Fruit fly (Drosophila melanogaster) whole organism, embryonic: Measurements from ENCODE around the gene COX7AL.

Experiments used
- CG10321 ChIP-seq: fragments of 200-800 bp; sonication (Bioruptor generic); IDR thresholded peaks from 2 replicates; pipeline ENCODE4 v1.3.6; 2022; ENCODE audit warnings: missing biosample characterization, missing genetic modification characterization
- CG10462 ChIP-seq: fragments of 200-800 bp; sonication (Bioruptor generic); optimal IDR thresholded peaks from 2 replicates; lab custom pipeline; 2016; ENCODE audit warnings: missing biosample characterization, missing genetic modification characterization
- CG11560 ChIP-seq: fragments of 200-800 bp; sonication (Bioruptor generic); IDR thresholded peaks from 3 replicates; pipeline ENCODE4 v1.3.6; 2022; ENCODE audit warnings: missing biosample characterization, missing genetic modification characterization
- CG12744 ChIP-seq: fragments of 200-800 bp; sonication (Bioruptor generic); optimal IDR thresholded peaks from 2 replicates; lab custom pipeline; 2016; ENCODE audit warnings: missing biosample characterization, missing genetic modification characterization
- CG13123 ChIP-seq: fragments of 200-800 bp; sonication (Bioruptor generic); optimal IDR thresholded peaks from 2 replicates; lab custom pipeline; 2016; ENCODE audit warnings: missing biosample characterization, missing genetic modification characterization
- CG15011 ChIP-seq: fragments of 200-800 bp; sonication (Bioruptor generic); optimal IDR thresholded peaks from 3 replicates; lab custom pipeline; 2018; ENCODE audit warnings: missing biosample characterization, mild to moderate bottlenecking, missing genetic modification characterization
- CG18262 ChIP-seq: fragments of 200-800 bp; optimal IDR thresholded peaks from 3 replicates; lab custom pipeline; 2019; ENCODE audit warnings: missing biosample characterization, mild to moderate bottlenecking, missing genetic modification characterization, moderate library complexity
- CG2120 ChIP-seq: fragments of 200-800 bp; sonication (Bioruptor generic); optimal IDR thresholded peaks from 3 replicates; lab custom pipeline; 2016; ENCODE audit warnings: missing biosample characterization, missing genetic modification characterization
- CG2202 ChIP-seq: fragments of 200-800 bp; sonication (Bioruptor generic); optimal IDR thresholded peaks from 2 replicates; lab custom pipeline; 2018; ENCODE audit warnings: missing biosample characterization, mild to moderate bottlenecking, missing genetic modification characterization
- CG2678 ChIP-seq: fragments of 200-800 bp; sonication (Bioruptor generic); optimal IDR thresholded peaks from 3 replicates; lab custom pipeline; 2019; ENCODE audit warnings: missing biosample characterization, mild to moderate bottlenecking, missing genetic modification characterization, moderate library complexity
- CG30020 ChIP-seq: fragments of 200-800 bp; optimal IDR thresholded peaks from 2 replicates; lab custom pipeline; 2019; ENCODE audit warnings: missing biosample characterization, mild to moderate bottlenecking, missing genetic modification characterization, moderate library complexity
- CG31441 ChIP-seq: fragments of 200-800 bp; sonication (Bioruptor generic); IDR thresholded peaks from 2 replicates; pipeline ENCODE4 v1.3.6; 2022; ENCODE audit warnings: missing biosample characterization, missing genetic modification characterization
- CG32532 ChIP-seq: fragments of 200-800 bp; sonication (Bioruptor generic); IDR thresholded peaks from 2 replicates; pipeline ENCODE4 v1.3.6; 2022; ENCODE audit warnings: missing biosample characterization, missing genetic modification characterization
- CG3281 ChIP-seq: fragments of 200-800 bp; sonication (Bioruptor generic); optimal IDR thresholded peaks from 3 replicates; lab custom pipeline; 2017; ENCODE audit warnings: missing biosample characterization, mild to moderate bottlenecking, missing genetic modification characterization
- CG3407 ChIP-seq: fragments of 200-800 bp; sonication (Bioruptor generic); optimal IDR thresholded peaks from 2 replicates; lab custom pipeline; 2018; ENCODE audit warnings: missing biosample characterization, mild to moderate bottlenecking, missing genetic modification characterization
- CG3847 ChIP-seq: fragments of 200-800 bp; sonication (Bioruptor generic); IDR thresholded peaks from 2 replicates; pipeline ENCODE4 v1.3.6; 2022; ENCODE audit warnings: missing biosample characterization, missing genetic modification characterization
- CG3995 ChIP-seq: fragments of 200-800 bp; sonication (Bioruptor generic); optimal IDR thresholded peaks from 3 replicates; lab custom pipeline; 2016; ENCODE audit warnings: missing biosample characterization, missing genetic modification characterization
- CG4424 ChIP-seq: fragments of 200-800 bp; sonication (Bioruptor generic); optimal IDR thresholded peaks from 3 replicates; lab custom pipeline; 2016; ENCODE audit warnings: missing biosample characterization, missing genetic modification characterization
- CG4730 ChIP-seq: fragments of 200-800 bp; sonication (Bioruptor generic); IDR thresholded peaks from 2 replicates; pipeline ENCODE4 v1.3.6; 2022; ENCODE audit warnings: missing biosample characterization, missing genetic modification characterization
- CG6254 ChIP-seq: fragments of 200-800 bp; sonication (Bioruptor generic); optimal IDR thresholded peaks from 3 replicates; lab custom pipeline; 2017; ENCODE audit warnings: mild to moderate bottlenecking, missing biosample characterization, missing genetic modification reagents, missing genetic modification characterization
- CG7372 ChIP-seq: fragments of 200-800 bp; sonication (Bioruptor generic); IDR thresholded peaks from 2 replicates; pipeline ENCODE4 v1.3.6; 2022; ENCODE audit warnings: missing biosample characterization, missing genetic modification characterization
- CG9727 ChIP-seq: fragments of 200-800 bp; sonication (Bioruptor generic); optimal IDR thresholded peaks from 3 replicates; lab custom pipeline; 2017; ENCODE audit warnings: missing biosample characterization, mild to moderate bottlenecking, missing genetic modification characterization
- Ets65A ChIP-seq: fragments of 200-800 bp; sonication (Bioruptor generic); peaks from one replicate; lab custom pipeline; 2016; ENCODE audit warnings: missing biosample characterization, missing genetic modification characterization
- HLH54F ChIP-seq: fragments of 200-800 bp; sonication (Bioruptor generic); optimal IDR thresholded peaks from 3 replicates; lab custom pipeline; 2016; ENCODE audit warnings: missing biosample characterization, missing genetic modification characterization
- HmgD ChIP-seq: fragments of 200-800 bp; sonication (Bioruptor generic); optimal IDR thresholded peaks from 3 replicates; lab custom pipeline; 2016; ENCODE audit warnings: missing biosample characterization, missing genetic modification characterization
- MBD-R2 ChIP-seq: fragments of 200-800 bp; sonication (Bioruptor generic); IDR thresholded peaks from 2 replicates; pipeline ENCODE4 v1.3.6; 2022; ENCODE audit warnings: missing biosample characterization, missing genetic modification characterization
- abd-A ChIP-seq: fragments of 200-800 bp; sonication (Bioruptor generic); optimal IDR thresholded peaks from 3 replicates; lab custom pipeline; 2019; ENCODE audit warnings: missing biosample characterization, mild to moderate bottlenecking, missing genetic modification characterization, moderate library complexity
- ato ChIP-seq: fragments of 200-800 bp; sonication (Bioruptor generic); IDR thresholded peaks from 2 replicates; pipeline ENCODE4 v1.3.6; 2022; ENCODE audit warnings: missing biosample characterization, missing genetic modification characterization; ENCODE audit not compliant: partially characterized antibody
- bowl ChIP-seq: fragments of 200-800 bp; sonication (Bioruptor generic); IDR thresholded peaks from 2 replicates; pipeline ENCODE4 v1.3.6; 2022; ENCODE audit warnings: missing biosample characterization, missing genetic modification characterization
- corto ChIP-seq: fragments of 200-800 bp; sonication (Bioruptor generic); optimal IDR thresholded peaks from 2 replicates; lab custom pipeline; 2016; ENCODE audit warnings: missing biosample characterization, mild to moderate bottlenecking, missing genetic modification characterization, moderate library complexity
- crp ChIP-seq, 2 experiments: fragments of 200-800 bp; sonication (Bioruptor generic); optimal IDR thresholded peaks; 2 replicates in 1 of 2; 3 replicates in 1 of 2; lab custom pipeline; 2017; ENCODE audit warnings: missing biosample characterization in 2 of 2, missing genetic modification characterization in 2 of 2, mild to moderate bottlenecking in 1 of 2, moderate library complexity in 1 of 2
- esg ChIP-seq: fragments of 200-800 bp; sonication (Bioruptor generic); conservative IDR thresholded peaks from 2 replicates; pipeline ENCODE4 v1.3.6; 2022; ENCODE audit warnings: missing biosample characterization, missing genetic modification characterization
- fd3F ChIP-seq: fragments of 200-800 bp; sonication (Bioruptor generic); optimal IDR thresholded peaks from 2 replicates; lab custom pipeline; 2018; ENCODE audit warnings: missing biosample characterization, mild to moderate bottlenecking, missing genetic modification characterization, moderate library complexity
- fu2 ChIP-seq: fragments of 200-800 bp; sonication (Bioruptor generic); optimal IDR thresholded peaks from 2 replicates; lab custom pipeline; 2016; ENCODE audit warnings: missing biosample characterization, missing genetic modification characterization
- gcm ChIP-seq: fragments of 200-800 bp; sonication (Bioruptor generic); optimal IDR thresholded peaks from 2 replicates; lab custom pipeline; 2019; ENCODE audit warnings: missing biosample characterization, mild to moderate bottlenecking, missing genetic modification characterization, moderate library complexity
- her ChIP-seq: fragments of 200-800 bp; sonication (Bioruptor generic); optimal IDR thresholded peaks from 2 replicates; lab custom pipeline; 2016; ENCODE audit warnings: missing biosample characterization, missing genetic modification characterization
- klu ChIP-seq: fragments of 200-800 bp; sonication (Bioruptor generic); IDR thresholded peaks from 2 replicates; pipeline ENCODE4 v1.3.6; 2022; ENCODE audit warnings: missing biosample characterization, missing genetic modification characterization
- lilli ChIP-seq: fragments of 200-800 bp; sonication (Bioruptor generic); optimal IDR thresholded peaks from 3 replicates; lab custom pipeline; 2016; ENCODE audit warnings: missing biosample characterization, missing genetic modification characterization
- lola ChIP-seq, 3 experiments: fragments of >200 bp in 2 of 3; fragments of 200-800 bp in 1 of 3; sonication (Bioruptor generic) in 1 of 3; optimal IDR thresholded peaks; 2 replicates each; lab custom pipeline; 2017 to 2019; ENCODE audit warnings: missing biosample characterization in 3 of 3, missing genetic modification characterization in 3 of 3, mild to moderate bottlenecking in 1 of 3, moderate library complexity in 1 of 3
- maf-S ChIP-seq: fragments of 200-800 bp; sonication (Bioruptor generic); optimal IDR thresholded peaks from 2 replicates; lab custom pipeline; 2016; ENCODE audit warnings: missing biosample characterization, missing genetic modification characterization
- odd ChIP-seq: fragments of 200-800 bp; sonication (Bioruptor generic); optimal IDR thresholded peaks from 2 replicates; lab custom pipeline; 2017; ENCODE audit warnings: missing biosample characterization, mild to moderate bottlenecking, missing genetic modification characterization
- p53 ChIP-seq: fragments of 200-800 bp; sonication (Bioruptor generic); optimal IDR thresholded peaks from 2 replicates; lab custom pipeline; 2016; ENCODE audit warnings: missing biosample characterization, missing genetic modification characterization
- prd ChIP-seq, 3 experiments: fragments of >200 bp in 2 of 3; fragments of 200-800 bp in 1 of 3; sonication (Bioruptor generic) in 1 of 3; optimal IDR thresholded peaks in 2 of 3; IDR thresholded peaks in 1 of 3; 2 replicates in 2 of 3; 3 replicates in 1 of 3; pipeline versions ENCODE4 v1.3.6 to Lab custom; 2017 to 2022; ENCODE audit warnings: missing biosample characterization in 1 of 3, missing genetic modification characterization in 1 of 3
- ro ChIP-seq: fragments of 200-800 bp; sonication (Bioruptor generic); IDR thresholded peaks from 2 replicates; pipeline ENCODE4 v1.3.6; 2022; ENCODE audit warnings: missing biosample characterization, missing genetic modification characterization
- shn ChIP-seq: fragments of 200-800 bp; sonication (Bioruptor generic); optimal IDR thresholded peaks from 3 replicates; lab custom pipeline; 2016; ENCODE audit warnings: missing biosample characterization, missing genetic modification characterization
- stwl ChIP-seq: fragments of 200-800 bp; sonication (Bioruptor generic); optimal IDR thresholded peaks from 3 replicates; lab custom pipeline; 2018; ENCODE audit warnings: missing biosample characterization, mild to moderate bottlenecking, missing genetic modification characterization, moderate library complexity
- tap ChIP-seq: fragments of 200-800 bp; optimal IDR thresholded peaks from 3 replicates; lab custom pipeline; 2019; ENCODE audit warnings: missing biosample characterization, mild to moderate bottlenecking, missing genetic modification characterization, moderate library complexity
- tup ChIP-seq: fragments of 200-800 bp; sonication (Bioruptor generic); optimal IDR thresholded peaks from 2 replicates; lab custom pipeline; 2016; ENCODE audit warnings: missing biosample characterization, mild to moderate bottlenecking, missing genetic modification characterization, moderate library complexity
- yki ChIP-seq: fragments of >200 bp; optimal IDR thresholded peaks from 3 replicates; lab custom pipeline; 2018
- zen ChIP-seq: fragments of 200-800 bp; sonication (Bioruptor generic); optimal IDR thresholded peaks from 3 replicates; lab custom pipeline; 2018; ENCODE audit warnings: missing biosample characterization, mild to moderate bottlenecking, missing genetic modification characterization, moderate library complexity

The COX7AL gene

DNA sequence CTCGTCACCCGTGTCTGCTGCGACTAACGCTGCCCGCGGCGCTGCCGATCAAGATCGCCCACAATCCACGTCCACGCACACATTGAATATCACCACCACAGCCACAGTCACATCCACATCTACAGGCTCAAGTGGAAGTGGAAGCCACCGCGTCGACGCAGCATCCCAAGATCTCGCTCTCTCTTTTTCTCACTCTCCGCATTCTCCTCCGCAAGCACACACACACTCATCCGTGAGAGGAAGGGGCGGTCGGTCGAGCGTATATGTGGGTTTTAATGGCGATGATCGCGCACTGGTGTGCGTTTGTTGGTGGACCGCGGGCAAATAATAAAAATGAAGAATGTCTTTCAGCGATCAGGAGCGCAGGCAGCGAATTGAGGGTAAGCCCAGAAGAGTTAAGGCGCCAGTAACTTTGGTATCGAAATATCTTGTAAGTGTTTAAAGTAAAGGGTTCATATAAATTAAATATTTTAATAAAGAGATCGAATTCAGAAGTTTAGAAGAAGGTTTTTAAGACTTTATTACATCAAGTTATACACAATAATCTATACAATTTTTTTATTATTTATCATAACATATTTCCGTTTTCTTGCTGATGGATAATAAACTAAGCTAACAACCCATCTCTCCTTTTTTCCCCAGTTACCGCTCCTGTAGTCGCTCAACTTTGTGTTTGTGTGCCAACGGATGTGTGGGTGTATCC lies 9.6 kb upstream of the COX7AL start, which contains the start of gene Poxm (continued):
- TF ChIP-seq gcm (GFP tag; lab: Kevin White, UChicago): peak; percentile 86
- TF ChIP-seq CG6254 (GFP tag; lab: Kevin White, UChicago): peak; percentile 86
- no peak for TF ChIP-seq CG3281 (GFP tag; lab: Kevin White, UChicago)
- TF ChIP-seq odd (GFP tag; lab: Kevin White, UChicago): peak; percentile 81
- TF ChIP-seq lola (GFP tag; optimal IDR thresholded peaks at IDR 0.05; lab: Kevin White, UChicago): peak in 2 of 3 experiments; percentile 56 to 96
- TF ChIP-seq HLH54F: peak; percentile 41
- TF ChIP-seq abd-A: no peak
- TF ChIP-seq ato: no peak
- no peak for TF ChIP-seq CG3995 (GFP tag; lab: Kevin White, UChicago)
- TF ChIP-seq esg (GFP tag; lab: Robert Waterston, UW): peak; percentile 88
- peak; percentile 66 for TF ChIP-seq CG32532 (GFP tag; lab: Robert Waterston, UW)
- TF ChIP-seq zen (tag; lab: Kevin White, UChicago): peak; percentile 91
- TF ChIP-seq CG4730: peak; percentile 82
- TF ChIP-seq CG30020 (tag; lab: Kevin White, UChicago): peak; percentile 78
- peak; percentile 8 for TF ChIP-seq shn
- no peak for TF ChIP-seq stwl
- TF ChIP-seq CG4424: peak; percentile 95
- TF ChIP-seq bowl (GFP tag; lab: Robert Waterston, UW): no peak
- peak; percentile 60 for TF ChIP-seq tup (GFP tag; lab: Kevin White, UChicago)
- no peak for TF ChIP-seq MBD-R2 (GFP tag; lab: Robert Waterston, UW)
- peak; percentile 71 for TF ChIP-seq CG2120 (GFP tag; lab: Kevin White, UChicago)
- TF ChIP-seq CG11560: peak; percentile 83
- TF ChIP-seq ro (GFP tag; lab: Robert Waterston, UW): peak; percentile 86
- TF ChIP-seq CG12744 (GFP tag; lab: Kevin White, UChicago): no peak
- no peak for TF ChIP-seq fu2 (GFP tag; lab: Kevin White, UChicago)
- TF ChIP-seq lilli: peak; percentile 81
- TF ChIP-seq klu (GFP tag; lab: Robert Waterston, UW): peak; percentile 84
- peak; percentile 65 for TF ChIP-seq CG2202 (tag; lab: Kevin White, UChicago)
- peak; percentile 84 for TF ChIP-seq CG10462 (GFP tag; lab: Kevin White, UChicago)
- TF ChIP-seq CG13123 (GFP tag; lab: Kevin White, UChicago): peak; percentile 74
- TF ChIP-seq CG10321 (GFP tag; lab: Robert Waterston, UW): 0 out of 2 replicates have a peak, but pooled peaks have one; percentile 28
- peak; percentile 6 for TF ChIP-seq HmgD (GFP tag; lab: Kevin White, UChicago)
- peak; percentile 78 for TF ChIP-seq tap (tag; lab: Kevin White, UChicago)
- TF ChIP-seq crp (GFP tag; optimal IDR thresholded peaks at IDR 0.05; lab: Kevin White, UChicago): peak in 1 of 2 experiments; percentile 47
- peak; percentile 95 for TF ChIP-seq CG31441 (GFP tag; lab: Robert Waterston, UW)
- TF ChIP-seq yki (lab: Kevin White, UChicago): peak; percentile 49
- TF ChIP-seq prd (optimal IDR thresholded peaks at IDR 0.05; lab: Kevin White, UChicago): no peak
- peak; percentile 96 for TF ChIP-seq prd (GFP tag; IDR thresholded peaks at IDR 0.05; lab: Robert Waterston, UW)
- TF ChIP-seq fd3F (GFP tag; lab: Kevin White, UChicago): peak; percentile 75
- peak; percentile 96 for TF ChIP-seq CG9727 (GFP tag; lab: Kevin White, UChicago)
- peak; percentile 85 for TF ChIP-seq CG3407 (GFP tag; lab: Kevin White, UChicago)
- TF ChIP-seq corto (GFP tag; lab: Kevin White, UChicago): peak; percentile 0
- peak; percentile 89 for TF ChIP-seq CG7372 (GFP tag; lab: Robert Waterston, UW)
- peak; percentile 84 for TF ChIP-seq CG3847 (GFP tag; lab: Robert Waterston, UW)
- peak; percentile 21 for TF ChIP-seq maf-S (GFP tag; lab: Kevin White, UChicago)
- peak; percentile 96 for TF ChIP-seq CG2678 (tag; lab: Kevin White, UChicago)
- peak; percentile 97 for TF ChIP-seq CG18262
- peak; percentile 84 for TF ChIP-seq CG15011 (GFP tag; lab: Kevin White, UChicago)
- no peak for TF ChIP-seq her (GFP tag; lab: Kevin White, UChicago)
- no peak for TF ChIP-seq p53 (GFP tag; lab: Kevin White, UChicago)
- peak; percentile 98 for TF ChIP-seq Ets65A (GFP tag; lab: Kevin White, UChicago)
